Fruit fly (Drosophila melanogaster) whole organism, embryonic: ENCODE measurements around the gene CalpB.

Experiments used
- Antp ChIP-seq: fragments of 200-800 bp; sonication (Bioruptor generic); optimal IDR thresholded peaks from 3 replicates; lab custom pipeline; 2016; ENCODE audit warnings: missing biosample characterization, missing genetic modification characterization
- CG6654 ChIP-seq: fragments of 200-800 bp; sonication (Bioruptor generic); optimal IDR thresholded peaks from 2 replicates; lab custom pipeline; 2017; ENCODE audit warnings: missing biosample characterization, mild to moderate bottlenecking, missing genetic modification characterization
- CG7271 ChIP-seq: fragments of 200-800 bp; sonication (Bioruptor generic); optimal IDR thresholded peaks from 2 replicates; lab custom pipeline; 2018; ENCODE audit warnings: missing biosample characterization, mild to moderate bottlenecking, missing genetic modification characterization, moderate library complexity
- Xrp1 ChIP-seq: fragments of 200-800 bp; sonication (Bioruptor generic); IDR thresholded peaks from 2 replicates; pipeline ENCODE4 v1.3.6; 2022; ENCODE audit warnings: missing biosample characterization, missing genetic modification characterization
- crp ChIP-seq, 2 experiments: fragments of 200-800 bp; sonication (Bioruptor generic); optimal IDR thresholded peaks; 2 replicates in 1 of 2; 3 replicates in 1 of 2; lab custom pipeline; 2017; ENCODE audit warnings: missing biosample characterization in 2 of 2, missing genetic modification characterization in 2 of 2, mild to moderate bottlenecking in 1 of 2, moderate library complexity in 1 of 2
- emc ChIP-seq: fragments of 200-800 bp; sonication (Bioruptor generic); optimal IDR thresholded peaks from 2 replicates; lab custom pipeline; 2016; ENCODE audit warnings: missing biosample characterization, missing genetic modification characterization
- gem ChIP-seq: fragments of 200-800 bp; sonication (Bioruptor generic); optimal IDR thresholded peaks from 2 replicates; lab custom pipeline; 2019; ENCODE audit warnings: missing biosample characterization, mild to moderate bottlenecking, missing genetic modification characterization, moderate library complexity
- jing ChIP-seq: fragments of 200-800 bp; sonication (Bioruptor generic); optimal IDR thresholded peaks from 2 replicates; lab custom pipeline; 2018; ENCODE audit warnings: missing biosample characterization, mild to moderate bottlenecking, missing genetic modification characterization
- lola ChIP-seq, 3 experiments: fragments of >200 bp in 2 of 3; fragments of 200-800 bp in 1 of 3; sonication (Bioruptor generic) in 1 of 3; optimal IDR thresholded peaks; 2 replicates each; lab custom pipeline; 2017 to 2019; ENCODE audit warnings: missing biosample characterization in 3 of 3, missing genetic modification characterization in 3 of 3, mild to moderate bottlenecking in 1 of 3, moderate library complexity in 1 of 3
- phol ChIP-seq: fragments of 200-800 bp; sonication (Bioruptor generic); optimal IDR thresholded peaks from 3 replicates; lab custom pipeline; 2018; ENCODE audit warnings: missing biosample characterization, mild to moderate bottlenecking, missing genetic modification characterization, moderate library complexity

DNA sequence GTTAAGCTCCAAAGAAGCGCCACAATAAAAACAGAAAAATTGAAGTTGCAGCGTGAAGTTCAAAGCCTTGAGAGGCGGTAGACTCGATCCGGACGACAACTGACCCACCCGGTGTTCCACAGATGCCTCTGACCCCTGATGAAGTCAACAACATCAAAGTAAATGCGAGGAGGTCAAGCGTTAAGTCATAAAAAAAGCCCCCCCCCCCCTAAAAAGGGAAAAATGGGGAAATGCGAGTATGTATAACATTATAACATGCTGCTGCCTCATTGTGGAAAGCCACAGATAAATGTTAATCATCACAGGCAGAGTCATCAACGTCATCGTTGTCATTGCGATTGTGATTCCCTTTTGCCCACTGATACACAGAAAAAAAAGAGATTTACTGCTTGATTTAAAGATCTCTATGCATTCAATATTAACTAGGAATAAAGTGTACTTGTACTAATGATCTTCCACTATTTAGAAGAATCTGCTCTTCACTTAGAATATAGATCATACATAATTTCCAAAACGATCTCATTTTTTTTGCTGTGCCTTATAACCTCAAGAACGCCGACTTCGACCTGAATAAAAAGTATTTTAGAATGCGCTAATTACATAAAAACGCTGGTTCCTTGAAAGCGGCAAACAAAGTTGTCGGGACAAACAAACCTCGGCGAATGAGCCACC, 37.4 kb upstream of the CalpB start:
- TF ChIP-seq CG6654 (no peak), crp (GFP tag; optimal IDR thresholded peaks at IDR 0.05; lab: Kevin White, UChicago) (no peak), lola (GFP tag; optimal IDR thresholded peaks at IDR 0.05; lab: Kevin White, UChicago) (no peak), phol (peak; percentile 7), Antp (no peak), jing (no peak), CG7271 (tag; lab: Kevin White, UChicago) (no peak), gem (tag; lab: Kevin White, UChicago) (peak; percentile 12), emc (no peak), Xrp1 (GFP tag; lab: Robert Waterston, UW) (no peak)
